Worm (Caenorhabditis elegans) whole organism, midembryonic: ENCODE results near the gene hpl-1.

Experiments
- T22C8.4 ChIP-seq: fragments of 200-800 bp; sonication (Bioruptor generic); IDR thresholded peaks from 2 replicates; pipeline ENCODE4 v1.3.6; 2022; ENCODE audit warnings: missing genetic modification characterization, missing compliant biosample characterization
- cog-1 ChIP-seq: sonication (generic microtip); optimal IDR thresholded peaks from 2 replicates; lab custom pipeline; 2016; ENCODE audit warnings: missing genetic modification characterization, missing compliant biosample characterization
- flt-1 ChIP-seq: fragments of 200-800 bp; sonication (Bioruptor generic); IDR thresholded peaks from 2 replicates; pipeline ENCODE4 v1.3.6; 2022; ENCODE audit warnings: missing genetic modification characterization, missing compliant biosample characterization
- med-1 ChIP-seq: sonication (generic microtip); optimal IDR thresholded peaks from 2 replicates; lab custom pipeline; 2017; ENCODE audit warnings: missing genetic modification characterization, mild to moderate bottlenecking, missing compliant biosample characterization, antibody characterized with exemption, missing genetic modification reagents; ENCODE audit not compliant: insufficient read depth
- tab-1 ChIP-seq: fragments of 200-800 bp; sonication (Bioruptor generic); IDR thresholded peaks from 2 replicates; pipeline ENCODE4 v1.3.6; 2022; ENCODE audit warnings: missing genetic modification characterization, missing compliant biosample characterization

DNA sequence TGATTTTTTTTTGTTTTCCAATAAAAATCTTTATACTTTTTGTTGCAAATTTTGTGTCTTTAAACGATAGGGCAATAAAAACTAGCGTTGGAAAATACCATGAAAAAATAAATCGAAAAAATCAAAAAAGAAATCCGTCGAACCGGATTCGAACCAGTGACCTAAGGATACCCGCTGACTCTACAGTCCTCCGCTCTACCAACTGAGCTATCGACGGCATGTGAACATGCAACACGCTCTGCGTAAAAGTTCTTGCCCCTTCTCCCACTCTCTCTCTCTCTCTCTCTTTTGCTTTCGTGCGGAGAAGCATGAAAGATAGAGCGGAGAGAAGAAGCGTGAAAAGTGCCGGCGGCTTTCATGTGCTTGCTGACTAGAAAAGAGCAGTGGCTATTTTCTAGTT is 19.4 kb downstream of the hpl-1 start:
- TF ChIP-seq cog-1 (tag; lab: Kevin White, UChicago) = peak; percentile 44
- TF ChIP-seq flt-1 (GFP tag; lab: Robert Waterston, UW) = peak; percentile 92
- peak; percentile 92 for TF ChIP-seq tab-1 (GFP tag; lab: Robert Waterston, UW)
- peak; percentile 28 for TF ChIP-seq med-1 (GFP tag; lab: Kevin White, UChicago)
- TF ChIP-seq T22C8.4 (GFP tag; lab: Robert Waterston, UW) = peak; percentile 89
